Worm (Caenorhabditis elegans) whole organism, L2 larva: Measurements from ENCODE around the gene hda-1.

Experiments used
- C34F6.9 ChIP-seq: fragments of 150-350 bp; optimal IDR thresholded peaks from 2 replicates; lab custom pipeline; 2014; ENCODE audit warnings: missing biosample characterization, missing genetic modification characterization
- F13H6.1 ChIP-seq: sonication (generic microtip); optimal IDR thresholded peaks from 2 replicates; lab custom pipeline; 2016; ENCODE audit warnings: missing genetic modification characterization, missing compliant biosample characterization
- ZK546.5 ChIP-seq: sonication (generic microtip); optimal IDR thresholded peaks from 2 replicates; lab custom pipeline; 2017; ENCODE audit warnings: missing biosample characterization, missing genetic modification characterization
- aly-2 ChIP-seq: fragments of 150-350 bp; optimal IDR thresholded peaks from 2 replicates; lab custom pipeline; 2014; ENCODE audit warnings: missing biosample characterization, missing genetic modification characterization
- ama-1 ChIP-seq: fragments of 150-350 bp; optimal IDR thresholded peaks from 2 replicates; lab custom pipeline; 2018; ENCODE audit warnings: inconsistent platforms
- blmp-1 ChIP-seq: sonication (generic microtip); optimal IDR thresholded peaks from 2 replicates; lab custom pipeline; 2017; ENCODE audit warnings: missing genetic modification characterization, mild to moderate bottlenecking, missing compliant biosample characterization, antibody characterized with exemption, moderate library complexity; ENCODE audit not compliant: insufficient read depth
- ceh-16 ChIP-seq: fragments of 150-350 bp; optimal IDR thresholded peaks from 2 replicates; lab custom pipeline; 2014; ENCODE audit warnings: missing biosample characterization, missing genetic modification characterization
- ceh-82 ChIP-seq: fragments of 150-350 bp; optimal IDR thresholded peaks from 2 replicates; lab custom pipeline; 2014; ENCODE audit warnings: missing biosample characterization, missing genetic modification characterization
- crh-2 ChIP-seq: sonication (generic microtip); optimal IDR thresholded peaks from 2 replicates; lab custom pipeline; 2017; ENCODE audit warnings: missing biosample characterization, missing genetic modification characterization
- dmd-4 ChIP-seq: sonication (generic microtip); optimal IDR thresholded peaks from 2 replicates; lab custom pipeline; 2017; ENCODE audit warnings: missing biosample characterization, missing genetic modification characterization
- elt-1 ChIP-seq: fragments of 150-350 bp; optimal IDR thresholded peaks from 2 replicates; lab custom pipeline; 2014; ENCODE audit warnings: missing biosample characterization, missing genetic modification characterization
- elt-3 ChIP-seq: sonication (generic microtip); optimal IDR thresholded peaks from 2 replicates; lab custom pipeline; 2017; ENCODE audit warnings: missing biosample characterization, missing genetic modification characterization
- fos-1 ChIP-seq: fragments of 150-350 bp; optimal IDR thresholded peaks from 2 replicates; lab custom pipeline; 2014; ENCODE audit warnings: missing biosample characterization, missing genetic modification characterization
- gmeb-1 ChIP-seq: fragments of 150-350 bp; optimal IDR thresholded peaks from 2 replicates; lab custom pipeline; 2014; ENCODE audit warnings: missing biosample characterization, missing genetic modification characterization
- lin-11 ChIP-seq: fragments of 150-350 bp; sonication (generic microtip); optimal IDR thresholded peaks from 2 replicates; lab custom pipeline; 2014; ENCODE audit warnings: missing biosample characterization, missing genetic modification characterization, inconsistent platforms, mixed read lengths
- lin-13 ChIP-seq: fragments of 150-350 bp; optimal IDR thresholded peaks from 2 replicates; lab custom pipeline; 2014; ENCODE audit warnings: missing biosample characterization, missing genetic modification reagents, missing genetic modification characterization
- lin-39 ChIP-seq: fragments of 150-350 bp; optimal IDR thresholded peaks from 2 replicates; lab custom pipeline; 2014; ENCODE audit warnings: missing biosample characterization, missing genetic modification reagents, missing genetic modification characterization
- lsy-2 ChIP-seq, 2 experiments: fragments of 150-350 bp in 1 of 2; sonication (generic microtip) in 1 of 2; optimal IDR thresholded peaks; 2 replicates each; lab custom pipeline; 2014 to 2017; ENCODE audit warnings: missing biosample characterization in 2 of 2, missing genetic modification characterization in 2 of 2
- mab-5 ChIP-seq: fragments of 150-350 bp; optimal IDR thresholded peaks from 2 replicates; lab custom pipeline; 2014; ENCODE audit warnings: missing biosample characterization, missing genetic modification characterization
- mbf-1 ChIP-seq: sonication (generic microtip); optimal IDR thresholded peaks from 2 replicates; lab custom pipeline; 2017; ENCODE audit warnings: missing biosample characterization, missing genetic modification characterization
- mdl-1 ChIP-seq, 2 experiments: fragments of 150-350 bp in 1 of 2; sonication (generic microtip) in 1 of 2; optimal IDR thresholded peaks; 2 replicates each; lab custom pipeline; 2017; ENCODE audit warnings: missing biosample characterization in 2 of 2, missing genetic modification characterization in 2 of 2
- nhr-11 ChIP-seq: fragments of 150-350 bp; optimal IDR thresholded peaks from 2 replicates; lab custom pipeline; 2014; ENCODE audit warnings: missing biosample characterization, missing genetic modification characterization
- nhr-12 ChIP-seq: fragments of 150-350 bp; optimal IDR thresholded peaks from 2 replicates; lab custom pipeline; 2014; ENCODE audit warnings: missing biosample characterization, missing genetic modification characterization
- nhr-129 ChIP-seq: fragments of 150-350 bp; optimal IDR thresholded peaks from 2 replicates; lab custom pipeline; 2014; ENCODE audit warnings: missing biosample characterization, missing genetic modification characterization
- nhr-21 ChIP-seq: fragments of 150-350 bp; optimal IDR thresholded peaks from 2 replicates; lab custom pipeline; 2014; ENCODE audit warnings: missing biosample characterization, missing genetic modification characterization
- nhr-237 ChIP-seq: fragments of 150-350 bp; optimal IDR thresholded peaks from 2 replicates; lab custom pipeline; 2014; ENCODE audit warnings: missing biosample characterization, missing genetic modification characterization
- nhr-25 ChIP-seq: fragments of 150-350 bp; sonication (generic microtip); optimal IDR thresholded peaks from 3 replicates; lab custom pipeline; 2014; ENCODE audit warnings: missing biosample characterization, missing genetic modification characterization
- nhr-77 ChIP-seq: fragments of 150-350 bp; optimal IDR thresholded peaks from 2 replicates; lab custom pipeline; 2014; ENCODE audit warnings: missing biosample characterization, missing genetic modification characterization
- sem-4 ChIP-seq: fragments of 150-350 bp; optimal IDR thresholded peaks from 2 replicates; lab custom pipeline; 2014; ENCODE audit warnings: missing biosample characterization, missing genetic modification reagents, missing genetic modification characterization
- skn-1 ChIP-seq: sonication (generic microtip); optimal IDR thresholded peaks from 2 replicates; lab custom pipeline; 2017; ENCODE audit warnings: missing biosample characterization, missing genetic modification characterization
- sma-3 ChIP-seq: sonication (generic microtip); optimal IDR thresholded peaks from 2 replicates; lab custom pipeline; 2016; ENCODE audit warnings: missing genetic modification reagents, missing genetic modification characterization, missing compliant biosample characterization
- snpc-4 ChIP-seq: fragments of 150-350 bp; optimal IDR thresholded peaks from 2 replicates; lab custom pipeline; 2014; ENCODE audit warnings: missing biosample characterization, missing genetic modification characterization
- unc-39 ChIP-seq: fragments of 150-350 bp; optimal IDR thresholded peaks from 2 replicates; lab custom pipeline; 2014; ENCODE audit warnings: missing biosample characterization, missing genetic modification characterization
- unc-55 ChIP-seq: fragments of 150-350 bp; sonication (generic microtip); optimal IDR thresholded peaks from 3 replicates; lab custom pipeline; 2014; ENCODE audit warnings: missing biosample characterization, missing genetic modification reagents, missing genetic modification characterization
- unc-62 ChIP-seq: fragments of 150-350 bp; optimal IDR thresholded peaks from 2 replicates; lab custom pipeline; 2014; ENCODE audit warnings: missing biosample characterization, missing genetic modification reagents, missing genetic modification characterization
- ztf-1 ChIP-seq: fragments of 200-800 bp; sonication (Bioruptor generic); conservative IDR thresholded peaks from 2 replicates; pipeline ENCODE4 v1.3.6; 2022; ENCODE audit warnings: missing genetic modification characterization, missing compliant biosample characterization
- ztf-4 ChIP-seq: fragments of 150-350 bp; optimal IDR thresholded peaks from 2 replicates; lab custom pipeline; 2014; ENCODE audit warnings: missing biosample characterization, missing genetic modification characterization

The hda-1 gene

ce11 chrV:14523105-14523504 lies 2.1 kb upstream of the hda-1 start, which contains the start of gene C53A5.2:
C53A5.2 (minus strand) TSS chrV:14523205.
- TF ChIP-seq elt-3 (no peak), snpc-4 (no peak), ama-1 (lab: Kevin White, UChicago) (no peak), dmd-4 (tag; lab: Kevin White, UChicago) (no peak), aly-2 (tag; lab: Kevin White, UChicago) (no peak), sma-3 (GFP tag; lab: Kevin White, UChicago) (no peak), ztf-1 (no peak), nhr-129 (tag; lab: Kevin White, UChicago) (no peak), blmp-1 (no peak), F13H6.1 (tag; lab: Kevin White, UChicago) (no peak), unc-39 (no peak), ZK546.5 (tag; lab: Kevin White, UChicago) (no peak), nhr-237 (tag; lab: Kevin White, UChicago) (no peak), nhr-12 (tag; lab: Kevin White, UChicago) (no peak), lsy-2 (tag; optimal IDR thresholded peaks at IDR 0.05; lab: Kevin White, UChicago) (no peak), fos-1 (tag; lab: Kevin White, UChicago) (no peak)

ce11 chrV:14523788-14524582 lies 1.2 kb upstream of the hda-1 start, which contains the start of gene ril-1:
ril-1 (minus strand) TSS chrV:14524129.
- TF ChIP-seq elt-3 (no peak), F13H6.1 (tag; lab: Kevin White, UChicago) (peak; percentile 34), blmp-1 (no peak), mbf-1 (tag; lab: Kevin White, UChicago) (no peak), ceh-16 (tag; lab: Kevin White, UChicago) (no peak), ceh-82 (tag; lab: Kevin White, UChicago) (no peak), ztf-4 (tag; lab: Kevin White, UChicago) (no peak), skn-1 (tag; lab: Kevin White, UChicago) (peak; percentile 60), C34F6.9 (tag; lab: Kevin White, UChicago) (peak; percentile 23), fos-1 (tag; lab: Kevin White, UChicago) (peak; percentile 35), sma-3 (GFP tag; lab: Kevin White, UChicago) (peak; percentile 47), snpc-4 (peak; percentile 16), ama-1 (lab: Kevin White, UChicago) (no peak), crh-2 (peak; percentile 27), nhr-77 (tag; lab: Kevin White, UChicago) (no peak), sem-4 (tag; lab: Kevin White, UChicago) (no peak), lin-39 (no peak), elt-1 (no peak), ZK546.5 (tag; lab: Kevin White, UChicago) (no peak), nhr-25 (peak; percentile 56), lin-13 (peak; percentile 20), lsy-2 (tag; optimal IDR thresholded peaks at IDR 0.05; lab: Kevin White, UChicago) (peak in 1 of 2 experiments; percentile 52), aly-2 (tag; lab: Kevin White, UChicago) (no peak), nhr-129 (tag; lab: Kevin White, UChicago) (peak; percentile 34), unc-39 (no peak), mab-5 (tag; lab: Kevin White, UChicago) (no peak), unc-55 (peak; percentile 74), gmeb-1 (tag; lab: Kevin White, UChicago) (peak; percentile 17), nhr-21 (peak; percentile 10)
- TF ChIP-seq, all 48 proteins: peak for 14

- TF ChIP-seq unc-62, result no peak
- TF ChIP-seq aly-2 (tag; lab: Kevin White, UChicago), result no peak
- no peak for TF ChIP-seq mdl-1 (tag; optimal IDR thresholded peaks at IDR 0.05; lab: Kevin White, UChicago)
- TF ChIP-seq mbf-1 (tag; lab: Kevin White, UChicago), result no peak
- no peak for TF ChIP-seq sem-4 (tag; lab: Kevin White, UChicago)
- TF ChIP-seq nhr-11 (tag; lab: Kevin White, UChicago), result no peak
- no peak for TF ChIP-seq nhr-12 (tag; lab: Kevin White, UChicago)
- TF ChIP-seq ztf-1, result no peak
- no peak for TF ChIP-seq lin-11 (tag; lab: Kevin White, UChicago)
- no peak for TF ChIP-seq unc-39
- TF ChIP-seq dmd-4 (tag; lab: Kevin White, UChicago), result no peak
- TF ChIP-seq nhr-21, result no peak
Observed at ce11 chrV:14527210-14527609, 2.0 kb downstream of the hda-1 start.
